Worm (Caenorhabditis elegans) whole organism, L1 larva: ENCODE data around the gene F40F12.9.

Experiments used
- aha-1 ChIP-seq: fragments of 150-350 bp; optimal IDR thresholded peaks from 2 replicates; lab custom pipeline; 2014; ENCODE audit warnings: missing biosample characterization, missing genetic modification characterization
- dpl-1 ChIP-seq, 3 experiments: fragments of 150-350 bp in 2 of 3; sonication (generic microtip) in 1 of 3; optimal IDR thresholded peaks; 2 replicates each; lab custom pipeline; 2014 to 2017; ENCODE audit warnings: missing biosample characterization in 3 of 3, missing genetic modification characterization in 3 of 3, missing genetic modification reagents in 3 of 3
- elt-2 ChIP-seq: sonication (generic microtip); optimal IDR thresholded peaks from 2 replicates; lab custom pipeline; 2016; ENCODE audit warnings: missing genetic modification characterization, mild to moderate bottlenecking, inconsistent platforms, missing compliant biosample characterization, missing genetic modification reagents
- isw-1 ChIP-seq: fragments of 200-800 bp; sonication (Bioruptor generic); IDR thresholded peaks from 2 replicates; pipeline ENCODE4 v1.3.6; 2022; ENCODE audit warnings: missing genetic modification characterization, missing compliant biosample characterization
- nhr-76 ChIP-seq: sonication (generic microtip); optimal IDR thresholded peaks from 2 replicates; lab custom pipeline; 2017; ENCODE audit warnings: missing biosample characterization, missing genetic modification characterization
- pax-3 ChIP-seq: fragments of 200-800 bp; sonication (Bioruptor generic); optimal IDR thresholded peaks from 2 replicates; lab custom pipeline; 2018; ENCODE audit warnings: mild to moderate bottlenecking, missing genetic modification characterization, moderate library complexity, missing compliant biosample characterization
- rnt-1 ChIP-seq: sonication (generic microtip); optimal IDR thresholded peaks from 2 replicates; lab custom pipeline; 2016; ENCODE audit warnings: mild to moderate bottlenecking, missing genetic modification characterization, moderate library complexity, missing compliant biosample characterization
- unc-62 ChIP-seq: fragments of 150-350 bp; optimal IDR thresholded peaks from 2 replicates; lab custom pipeline; 2014; ENCODE audit warnings: missing biosample characterization, missing genetic modification reagents, missing genetic modification characterization
- unc-86 ChIP-seq: sonication (generic microtip); optimal IDR thresholded peaks from 2 replicates; lab custom pipeline; 2016; ENCODE audit warnings: missing genetic modification characterization, missing compliant biosample characterization
- xbp-1 ChIP-seq: sonication (generic microtip); optimal IDR thresholded peaks from 2 replicates; lab custom pipeline; 2016; ENCODE audit warnings: missing genetic modification characterization, missing compliant biosample characterization

DNA sequence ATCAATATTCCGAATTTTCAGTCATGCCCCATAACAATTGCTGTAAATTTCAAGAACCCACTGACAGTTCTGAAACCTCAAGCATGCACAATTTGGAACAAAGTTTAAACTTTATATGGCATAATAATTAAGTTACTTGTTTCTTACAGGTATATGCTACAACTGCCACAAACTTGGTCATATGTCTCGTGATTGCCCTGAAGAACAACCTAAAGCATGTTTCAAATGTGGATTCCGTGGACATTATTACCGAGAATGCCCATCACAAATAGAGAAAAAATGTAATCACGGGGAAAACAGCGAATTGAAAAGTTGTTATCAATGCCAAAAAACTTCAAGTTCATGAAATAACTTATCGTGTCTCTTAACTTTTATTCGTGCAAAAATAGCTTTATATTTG lies 1.9 kb downstream of the F40F12.9 start:
- TF ChIP-seq rnt-1 (tag; lab: Kevin White, UChicago): no peak
- TF ChIP-seq unc-86: no peak
- no peak for TF ChIP-seq nhr-76 (tag; lab: Kevin White, UChicago)
- TF ChIP-seq aha-1: no peak
- TF ChIP-seq dpl-1 (GFP tag; optimal IDR thresholded peaks at IDR 0.05; lab: Kevin White, UChicago): no peak
- no peak for TF ChIP-seq isw-1 (GFP tag; lab: Robert Waterston, UW)
- no peak for TF ChIP-seq unc-62 (GFP tag; lab: Kevin White, UChicago)
- peak; percentile 22 for TF ChIP-seq elt-2 (tag; lab: Kevin White, UChicago)
- no peak for TF ChIP-seq xbp-1 (tag; lab: Kevin White, UChicago)
- TF ChIP-seq pax-3 (tag; lab: Kevin White, UChicago): no peak
